Worm (Caenorhabditis elegans) whole organism, late embryonic: ENCODE results near the gene taf-7.2.

ENCODE experiments used
- T23F11.4 ChIP-seq: fragments of 200-800 bp; sonication (Bioruptor generic); optimal IDR thresholded peaks from 2 replicates; lab custom pipeline; 2018; ENCODE audit warnings: mild to moderate bottlenecking, missing genetic modification characterization, missing compliant biosample characterization
- ceh-14 ChIP-seq: sonication (generic microtip); optimal IDR thresholded peaks from 2 replicates; lab custom pipeline; 2016; ENCODE audit warnings: missing genotype, missing genetic modification characterization, missing compliant biosample characterization
- hlh-8 ChIP-seq: sonication (generic microtip); optimal IDR thresholded peaks from 2 replicates; lab custom pipeline; 2016; ENCODE audit warnings: missing genotype, missing genetic modification characterization, missing compliant biosample characterization
- ztf-16 ChIP-seq: sonication (generic microtip); optimal IDR thresholded peaks from 2 replicates; lab custom pipeline; 2017; ENCODE audit warnings: missing genetic modification characterization, missing compliant biosample characterization

DNA sequence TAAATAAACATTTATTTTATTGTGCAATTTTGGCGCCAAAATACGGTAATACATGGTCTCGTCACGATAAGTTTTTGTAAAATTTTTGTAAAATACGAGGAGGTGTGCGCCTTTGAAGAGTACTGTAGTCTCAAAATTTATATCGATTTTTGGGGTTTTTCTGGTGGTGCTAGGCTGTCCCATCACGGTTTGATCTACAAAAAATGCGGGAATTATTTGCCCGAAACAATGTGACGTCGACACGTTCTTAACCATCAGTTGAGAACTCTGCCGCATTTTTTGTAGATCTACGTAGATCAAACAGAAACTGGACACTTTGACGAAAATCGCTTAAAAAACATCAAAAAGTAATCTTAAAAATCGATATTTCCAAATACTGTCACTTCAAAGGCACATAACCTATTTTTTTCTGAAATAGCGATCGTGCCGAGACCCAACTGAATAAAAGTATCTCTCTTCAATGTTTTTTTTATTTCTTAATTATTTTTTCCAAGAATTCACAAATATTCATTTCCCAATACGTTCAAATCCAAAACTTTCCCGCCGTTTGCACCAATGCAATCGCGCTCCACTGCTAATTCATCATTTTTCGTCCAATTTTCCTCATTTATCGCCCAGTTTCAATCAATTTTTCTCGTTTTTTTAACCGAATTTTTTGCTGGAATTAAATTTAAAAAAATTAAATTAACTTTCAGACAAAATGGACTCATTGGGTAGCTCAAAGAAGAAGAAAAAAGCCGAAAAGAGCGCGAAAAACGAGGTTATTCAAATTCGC, 47.2 kb downstream of the taf-7.2 start, which contains the start of gene pqn-80:
- no peak for TF ChIP-seq ztf-16
- TF ChIP-seq hlh-8 (tag; lab: Kevin White, UChicago): no peak
- no peak for TF ChIP-seq ceh-14
- no peak for TF ChIP-seq T23F11.4 (GFP tag; lab: Kevin White, UChicago)
